Worm (Caenorhabditis elegans) whole organism, L1 larva: ENCODE data around the gene C15H11.13.

Source experiments
- C16A3.4 ChIP-seq: fragments of 150-350 bp; optimal IDR thresholded peaks from 2 replicates; lab custom pipeline; 2014; ENCODE audit warnings: missing biosample characterization, missing genetic modification characterization
- C34B4.2 ChIP-seq: sonication (generic microtip); optimal IDR thresholded peaks from 2 replicates; lab custom pipeline; 2017; ENCODE audit warnings: mild to moderate bottlenecking, missing genetic modification characterization, missing compliant biosample characterization
- aha-1 ChIP-seq: fragments of 150-350 bp; optimal IDR thresholded peaks from 2 replicates; lab custom pipeline; 2014; ENCODE audit warnings: missing biosample characterization, missing genetic modification characterization
- aly-2 ChIP-seq: fragments of 150-350 bp; optimal IDR thresholded peaks from 2 replicates; lab custom pipeline; 2014; ENCODE audit warnings: missing biosample characterization, missing genetic modification characterization
- ama-1 ChIP-seq: fragments of 150-350 bp; optimal IDR thresholded peaks from 2 replicates; lab custom pipeline; 2014
- ceh-8 ChIP-seq: fragments of 200-800 bp; sonication (Bioruptor generic); optimal IDR thresholded peaks from 2 replicates; lab custom pipeline; 2018; ENCODE audit warnings: mild to moderate bottlenecking, missing genetic modification characterization, moderate library complexity, missing compliant biosample characterization
- efl-1 ChIP-seq, 4 experiments: fragments of 150-350 bp; optimal IDR thresholded peaks in 3 of 4; peaks in 1 of 4; 1 replicate in 1 of 4; 2 replicates in 3 of 4; lab custom pipeline; 2014; ENCODE audit warnings: missing biosample characterization in 2 of 4, missing genetic modification characterization in 2 of 4, missing genetic modification reagents in 2 of 4
- efl-3 ChIP-seq: fragments of 200-800 bp; sonication (Bioruptor generic); optimal IDR thresholded peaks from 2 replicates; lab custom pipeline; 2018; ENCODE audit warnings: mild to moderate bottlenecking, missing genetic modification characterization, missing compliant biosample characterization
- egl-13 ChIP-seq: sonication (generic microtip); optimal IDR thresholded peaks from 2 replicates; lab custom pipeline; 2016; ENCODE audit warnings: missing genotype, missing genetic modification reagents, missing genetic modification characterization, missing compliant biosample characterization
- elt-3 ChIP-seq, 6 experiments: fragments of 150-350 bp in 1 of 6; sonication (generic microtip); optimal IDR thresholded peaks; 2 replicates each; lab custom pipeline; 2017 to 2018; ENCODE audit warnings: missing biosample characterization in 6 of 6, missing genetic modification characterization in 6 of 6, inconsistent platforms in 1 of 6
- ets-5 ChIP-seq: fragments of 200-800 bp; sonication (Bioruptor generic); IDR thresholded peaks from 2 replicates; pipeline ENCODE4 v1.3.6; 2022; ENCODE audit warnings: missing genetic modification characterization, missing compliant biosample characterization
- fkh-8 ChIP-seq: sonication (generic microtip); optimal IDR thresholded peaks from 2 replicates; lab custom pipeline; 2016; ENCODE audit warnings: mild to moderate bottlenecking, missing genetic modification characterization, missing compliant biosample characterization
- fos-1 ChIP-seq: fragments of 150-350 bp; optimal IDR thresholded peaks from 2 replicates; lab custom pipeline; 2014; ENCODE audit warnings: missing biosample characterization, missing genetic modification characterization
- grh-1 ChIP-seq: fragments of 200-800 bp; sonication (Bioruptor generic); IDR thresholded peaks from 2 replicates; pipeline ENCODE4 v1.3.6; 2022; ENCODE audit warnings: missing genetic modification reagents, missing genetic modification characterization, missing compliant biosample characterization
- irx-1 ChIP-seq: sonication (generic microtip); optimal IDR thresholded peaks from 2 replicates; lab custom pipeline; 2016; ENCODE audit warnings: missing genetic modification characterization, missing compliant biosample characterization
- isw-1 ChIP-seq: fragments of 200-800 bp; sonication (Bioruptor generic); IDR thresholded peaks from 2 replicates; pipeline ENCODE4 v1.3.6; 2022; ENCODE audit warnings: missing genetic modification characterization, missing compliant biosample characterization
- lin-35 ChIP-seq, 2 experiments: fragments of 150-350 bp; optimal IDR thresholded peaks; 2 replicates each; lab custom pipeline; 2014; ENCODE audit warnings: missing biosample characterization in 2 of 2, missing genetic modification characterization in 2 of 2, missing genetic modification reagents in 2 of 2
- lsy-2 ChIP-seq, 2 experiments: fragments of 150-350 bp; optimal IDR thresholded peaks; 2 replicates each; lab custom pipeline; 2014; ENCODE audit warnings: missing biosample characterization in 2 of 2, missing genetic modification characterization in 2 of 2
- mab-9 ChIP-seq: fragments of 200-800 bp; sonication (Bioruptor generic); IDR thresholded peaks from 2 replicates; pipeline ENCODE4 v1.3.6; 2022; ENCODE audit warnings: missing genetic modification reagents, missing genetic modification characterization, missing compliant biosample characterization
- mdl-1 ChIP-seq, 2 experiments: fragments of 150-350 bp; optimal IDR thresholded peaks; 2 replicates each; lab custom pipeline; 2014 to 2017; ENCODE audit warnings: missing biosample characterization in 2 of 2, missing genetic modification characterization in 2 of 2, inconsistent platforms in 1 of 2
- mef-2 ChIP-seq: fragments of 150-350 bp; optimal IDR thresholded peaks from 2 replicates; lab custom pipeline; 2014; ENCODE audit warnings: missing biosample characterization, missing genetic modification characterization
- mep-1 ChIP-seq: fragments of 150-350 bp; optimal IDR thresholded peaks from 2 replicates; lab custom pipeline; 2014; ENCODE audit warnings: missing biosample characterization, missing genetic modification characterization
- nhr-11 ChIP-seq: fragments of 150-350 bp; optimal IDR thresholded peaks from 2 replicates; lab custom pipeline; 2014; ENCODE audit warnings: missing biosample characterization, missing genetic modification characterization
- nhr-12 ChIP-seq: sonication (generic microtip); optimal IDR thresholded peaks from 2 replicates; lab custom pipeline; 2017; ENCODE audit warnings: missing biosample characterization, missing genetic modification characterization
- nhr-19 ChIP-seq: fragments of 200-800 bp; sonication (Bioruptor generic); conservative IDR thresholded peaks from 2 replicates; pipeline ENCODE4 v1.3.6; 2022; ENCODE audit warnings: missing genetic modification characterization, missing compliant biosample characterization
- nhr-20 ChIP-seq: sonication (generic microtip); optimal IDR thresholded peaks from 2 replicates; lab custom pipeline; 2016; ENCODE audit warnings: mild to moderate bottlenecking, missing genetic modification characterization, missing compliant biosample characterization
- nhr-47 ChIP-seq: sonication (generic microtip); optimal IDR thresholded peaks from 2 replicates; lab custom pipeline; 2016; ENCODE audit warnings: mild to moderate bottlenecking, missing genetic modification characterization, moderate library complexity, missing compliant biosample characterization
- nhr-71 ChIP-seq: sonication (generic microtip); optimal IDR thresholded peaks from 2 replicates; lab custom pipeline; 2016; ENCODE audit warnings: mild to moderate bottlenecking, missing genetic modification characterization, moderate library complexity, missing compliant biosample characterization
- nhr-77 ChIP-seq: fragments of 150-350 bp; optimal IDR thresholded peaks from 2 replicates; lab custom pipeline; 2014; ENCODE audit warnings: missing biosample characterization, missing genetic modification characterization
- nhr-84 ChIP-seq: sonication (generic microtip); optimal IDR thresholded peaks from 2 replicates; lab custom pipeline; 2017; ENCODE audit warnings: missing biosample characterization, missing genetic modification characterization
- nhr-85 ChIP-seq: sonication (generic microtip); peaks from one replicate; lab custom pipeline; 2016; ENCODE audit warnings: missing genetic modification characterization, inconsistent platforms, missing compliant biosample characterization
- nhr-90 ChIP-seq: sonication (generic microtip); optimal IDR thresholded peaks from 2 replicates; lab custom pipeline; 2016; ENCODE audit warnings: mild to moderate bottlenecking, missing genetic modification characterization, missing compliant biosample characterization; ENCODE audit not compliant: poor library complexity
- pag-3 ChIP-seq: sonication (generic microtip); optimal IDR thresholded peaks from 2 replicates; lab custom pipeline; 2017; ENCODE audit warnings: missing genetic modification characterization, mild to moderate bottlenecking, missing compliant biosample characterization, antibody characterized with exemption, borderline replicate concordance; ENCODE audit not compliant: insufficient read depth
- pax-3 ChIP-seq: fragments of 200-800 bp; sonication (Bioruptor generic); optimal IDR thresholded peaks from 2 replicates; lab custom pipeline; 2018; ENCODE audit warnings: mild to moderate bottlenecking, missing genetic modification characterization, moderate library complexity, missing compliant biosample characterization
- rnt-1 ChIP-seq: sonication (generic microtip); optimal IDR thresholded peaks from 2 replicates; lab custom pipeline; 2016; ENCODE audit warnings: mild to moderate bottlenecking, missing genetic modification characterization, moderate library complexity, missing compliant biosample characterization
- snpc-4 ChIP-seq: fragments of 150-350 bp; optimal IDR thresholded peaks from 2 replicates; lab custom pipeline; 2014; ENCODE audit warnings: missing biosample characterization, missing genetic modification characterization
- snu-23 ChIP-seq: sonication (generic microtip); optimal IDR thresholded peaks from 2 replicates; lab custom pipeline; 2016; ENCODE audit warnings: missing genetic modification characterization, missing compliant biosample characterization
- sup-37 ChIP-seq: fragments of 200-800 bp; sonication (Bioruptor generic); optimal IDR thresholded peaks from 2 replicates; lab custom pipeline; 2018; ENCODE audit warnings: mild to moderate bottlenecking, missing genetic modification characterization, missing compliant biosample characterization
- swsn-7 ChIP-seq: sonication (generic microtip); optimal IDR thresholded peaks from 2 replicates; lab custom pipeline; 2016; ENCODE audit warnings: missing genetic modification characterization, missing compliant biosample characterization
- tbx-2 ChIP-seq: sonication (generic microtip); optimal IDR thresholded peaks from 2 replicates; lab custom pipeline; 2016; ENCODE audit warnings: missing genetic modification characterization, missing compliant biosample characterization
- tlp-1 ChIP-seq: fragments of 150-350 bp; optimal IDR thresholded peaks from 2 replicates; lab custom pipeline; 2014; ENCODE audit warnings: missing biosample characterization, missing genetic modification characterization
- unc-30 ChIP-seq: sonication (generic microtip); optimal IDR thresholded peaks from 2 replicates; lab custom pipeline; 2017; ENCODE audit warnings: missing biosample characterization, missing genetic modification characterization
- unc-62 ChIP-seq: fragments of 150-350 bp; optimal IDR thresholded peaks from 2 replicates; lab custom pipeline; 2014; ENCODE audit warnings: missing biosample characterization, missing genetic modification reagents, missing genetic modification characterization
- unc-86 ChIP-seq: sonication (generic microtip); optimal IDR thresholded peaks from 2 replicates; lab custom pipeline; 2016; ENCODE audit warnings: missing genetic modification characterization, missing compliant biosample characterization
- unc-98 ChIP-seq: fragments of 200-800 bp; sonication (Bioruptor generic); IDR thresholded peaks from 2 replicates; pipeline ENCODE4 v1.3.6; 2022; ENCODE audit warnings: missing genetic modification characterization, missing compliant biosample characterization
- zag-1 ChIP-seq: fragments of 150-350 bp; optimal IDR thresholded peaks from 2 replicates; lab custom pipeline; 2014; ENCODE audit warnings: missing biosample characterization, missing genetic modification characterization

C15H11.13 gene

DNA sequence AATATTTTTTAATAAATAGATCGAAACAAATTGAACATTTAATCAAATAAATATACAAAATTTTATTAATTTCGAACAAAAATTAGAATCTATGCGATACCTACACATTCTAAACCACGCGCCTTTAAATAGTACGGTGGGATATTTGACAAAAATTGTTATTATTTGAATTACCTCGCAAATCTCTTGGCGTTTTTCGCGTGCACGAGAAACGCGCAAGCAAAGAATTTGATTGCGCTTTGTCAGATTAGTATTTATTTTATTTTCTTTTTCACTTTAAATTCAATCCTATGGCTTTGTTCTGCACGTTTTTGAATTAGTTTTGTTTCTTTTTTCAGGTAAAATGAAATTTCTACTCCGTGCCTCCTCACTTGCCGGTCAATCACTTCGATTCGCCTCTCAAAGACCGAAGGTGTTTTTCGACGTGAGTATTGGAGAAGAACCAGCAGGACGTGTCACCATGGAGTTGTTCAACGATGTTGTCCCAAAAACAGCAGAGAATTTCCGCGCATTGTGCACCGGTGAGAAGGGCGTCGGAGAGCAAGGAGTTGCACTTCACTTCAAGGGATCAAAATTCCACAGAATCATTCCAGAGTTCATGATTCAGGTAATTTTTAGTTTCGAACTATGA, 39.0 kb upstream of the C15H11.13 start, which contains the start of gene cyn-1 (continued):
- no peak for TF ChIP-seq pag-3 (tag; lab: Kevin White, UChicago)
- peak; percentile 91 for TF ChIP-seq aly-2 (tag; lab: Kevin White, UChicago)
- no peak for TF ChIP-seq unc-30 (tag; lab: Kevin White, UChicago)
- TF ChIP-seq unc-62 (GFP tag; lab: Kevin White, UChicago) = no peak
- peak; percentile 92 for TF ChIP-seq lsy-2 (tag; optimal IDR thresholded peaks at IDR 0.05; lab: Kevin White, UChicago)
- peak; percentile 87 for TF ChIP-seq tbx-2
- peak; percentile 71 for TF ChIP-seq fos-1 (tag; lab: Kevin White, UChicago)
- TF ChIP-seq nhr-77 (tag; lab: Kevin White, UChicago) = peak; percentile 71

DNA sequence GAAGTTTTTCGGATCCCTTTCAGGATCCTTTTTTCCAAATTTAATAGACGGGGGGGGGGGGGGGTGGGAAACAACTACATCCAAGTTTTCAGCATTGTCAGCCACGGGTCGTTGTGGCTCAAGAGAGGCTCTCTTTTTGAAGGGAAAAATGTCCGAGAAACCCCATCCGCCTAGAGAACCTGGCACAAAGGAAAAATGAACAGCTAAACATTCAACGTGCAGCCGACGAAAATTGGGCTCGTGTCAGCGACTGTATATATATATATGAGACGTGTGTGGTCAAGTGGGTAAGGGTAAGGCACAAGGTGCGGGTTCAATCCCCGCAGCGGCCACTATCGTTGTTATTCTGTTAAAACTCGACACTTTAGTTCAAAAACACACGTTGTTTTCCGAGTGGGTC, 36.3 kb upstream of the C15H11.13 start, which contains the start of gene Y49A3A.4:
Gene Y49A3A.4 (minus strand): TSS at position 314 of the 400 bp plus-strand sequence.
- TF ChIP-seq zag-1 (tag; lab: Kevin White, UChicago) = no peak
- no peak for TF ChIP-seq pag-3 (tag; lab: Kevin White, UChicago)
- TF ChIP-seq unc-86 = no peak
- peak; percentile 13 for TF ChIP-seq nhr-85
- no peak for TF ChIP-seq aha-1 (tag; lab: Kevin White, UChicago)
- TF ChIP-seq nhr-11 (tag; lab: Kevin White, UChicago) = no peak
- TF ChIP-seq nhr-90 (tag; lab: Kevin White, UChicago) = peak; percentile 34
- TF ChIP-seq snpc-4 (tag; lab: Kevin White, UChicago) = peak; percentile 86
- peak; percentile 29 for TF ChIP-seq rnt-1 (tag; lab: Kevin White, UChicago)
- TF ChIP-seq lin-35 (GFP tag; optimal IDR thresholded peaks at IDR 0.05; lab: Kevin White, UChicago) = no peak
- no peak for TF ChIP-seq efl-3
- TF ChIP-seq egl-13 = no peak
- no peak for TF ChIP-seq mep-1 (tag; lab: Kevin White, UChicago)
- no peak for TF ChIP-seq tbx-2
- no peak for TF ChIP-seq C34B4.2 (tag; lab: Kevin White, UChicago)
- no peak for TF ChIP-seq fkh-8 (tag; lab: Kevin White, UChicago)
- no peak for TF ChIP-seq irx-1
- TF ChIP-seq tlp-1 (tag; lab: Kevin White, UChicago) = no peak
- no peak for TF ChIP-seq ama-1 (lab: Kevin White, UChicago)
- TF ChIP-seq nhr-47 (tag; lab: Kevin White, UChicago) = no peak
- TF ChIP-seq mef-2 (tag; lab: Kevin White, UChicago) = no peak
- 0 out of 2 replicates have a peak, but pooled peaks have one; percentile 9 for TF ChIP-seq grh-1 (GFP tag; lab: Robert Waterston, UW)
- peak; percentile 13 for TF ChIP-seq nhr-71 (tag; lab: Kevin White, UChicago)
- no peak for TF ChIP-seq C16A3.4
- TF ChIP-seq sup-37 (GFP tag; lab: Kevin White, UChicago) = no peak
- TF ChIP-seq nhr-19 (GFP tag; lab: Robert Waterston, UW) = peak; percentile 32; the same call in 1 of the 2 replicates
- TF ChIP-seq unc-30 (tag; lab: Kevin White, UChicago) = no peak
- no peak for TF ChIP-seq nhr-84 (tag; lab: Kevin White, UChicago)
- TF ChIP-seq nhr-20 = no peak
- TF ChIP-seq mdl-1 (tag; optimal IDR thresholded peaks at IDR 0.05; lab: Kevin White, UChicago) = no peak
- no peak for TF ChIP-seq nhr-12

DNA sequence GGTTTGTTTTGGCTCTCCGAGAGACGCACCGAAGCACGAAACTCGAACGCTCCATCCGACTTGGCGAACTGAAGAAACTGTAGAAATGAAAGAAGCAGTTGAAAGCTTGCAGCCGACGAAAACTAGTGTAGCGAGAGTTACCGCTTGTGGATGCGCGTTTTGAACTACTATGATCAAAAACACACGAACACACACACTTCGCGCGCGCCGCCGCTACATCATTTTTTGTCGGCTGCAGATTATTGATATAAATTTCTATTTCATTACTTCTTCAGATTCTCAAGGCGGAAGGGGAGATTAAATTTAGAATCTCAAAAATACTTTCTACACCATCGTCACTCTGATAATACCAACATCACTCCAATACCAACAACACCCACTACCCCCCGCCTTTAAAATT, 32.9 kb upstream of the C15H11.13 start:
- no peak for TF ChIP-seq swsn-7 (tag; lab: Kevin White, UChicago)
- TF ChIP-seq snu-23 = no peak
- TF ChIP-seq isw-1 = no peak
- TF ChIP-seq nhr-19 (GFP tag; lab: Robert Waterston, UW) = no peak
- no peak for TF ChIP-seq ama-1 (lab: Kevin White, UChicago)
- TF ChIP-seq efl-1 (optimal IDR thresholded peaks at IDR 0.05; lab: Kevin White, UChicago) = no peak
- TF ChIP-seq efl-1 (GFP tag; optimal IDR thresholded peaks at IDR 0.05 in 1 of 2; lab: Kevin White, UChicago) = no peak
- no peak for TF ChIP-seq zag-1 (tag; lab: Kevin White, UChicago)
- TF ChIP-seq unc-98 = no peak
- no peak for TF ChIP-seq pax-3 (tag; lab: Kevin White, UChicago)
- TF ChIP-seq fos-1 (tag; lab: Kevin White, UChicago) = no peak
- TF ChIP-seq mab-9 (GFP tag; lab: Robert Waterston, UW) = no peak
- TF ChIP-seq ceh-8 (GFP tag; lab: Kevin White, UChicago) = no peak
- TF ChIP-seq ets-5 = no peak
- TF ChIP-seq nhr-71 (tag; lab: Kevin White, UChicago) = no peak
- no peak for TF ChIP-seq elt-3 (tag; optimal IDR thresholded peaks at IDR 0.05; lab: Kevin White, UChicago)
- TF ChIP-seq mep-1 (tag; lab: Kevin White, UChicago) = no peak
- no peak for TF ChIP-seq fkh-8 (tag; lab: Kevin White, UChicago)
- TF ChIP-seq aha-1 (tag; lab: Kevin White, UChicago) = no peak
- no peak for TF ChIP-seq nhr-12
